Worm (Caenorhabditis elegans) whole organism, late embryonic: Measurements from ENCODE around the gene gldi-2.
A peak's percentile ranks its signal among the peaks of the same experiment; 100 is the strongest.
"Not testable (repeated sequence)": the region's sequence is repeated elsewhere in the genome, so short reads cannot be mapped to it uniquely, and the experiment has no call there.

Experiments used
- C08G9.2 ChIP-seq: sonication (generic microtip); optimal IDR thresholded peaks from 2 replicates; lab custom pipeline; 2016; ENCODE audit warnings: mild to moderate bottlenecking, missing genetic modification characterization, moderate library complexity, missing compliant biosample characterization
- C38D4.7 ChIP-seq: fragments of 200-800 bp; sonication (Bioruptor generic); optimal IDR thresholded peaks from 2 replicates; lab custom pipeline; 2018; ENCODE audit warnings: mild to moderate bottlenecking, missing genetic modification characterization, moderate library complexity, missing compliant biosample characterization
- F13H6.1 ChIP-seq: sonication (generic microtip); optimal IDR thresholded peaks from 2 replicates; lab custom pipeline; 2016; ENCODE audit warnings: missing genetic modification characterization, missing compliant biosample characterization
- K09A11.1 ChIP-seq: sonication (generic microtip); optimal IDR thresholded peaks from 2 replicates; lab custom pipeline; 2017; ENCODE audit warnings: antibody characterized with exemption, mild to moderate bottlenecking, missing genetic modification characterization, missing compliant biosample characterization; ENCODE audit not compliant: insufficient read depth
- Y22D7AL.16 ChIP-seq: sonication (generic microtip); optimal IDR thresholded peaks from 2 replicates; lab custom pipeline; 2016; ENCODE audit warnings: missing genetic modification characterization, missing compliant biosample characterization
- ahr-1 ChIP-seq: sonication (generic microtip); optimal IDR thresholded peaks from 2 replicates; lab custom pipeline; 2016; ENCODE audit warnings: missing genetic modification characterization, missing compliant biosample characterization
- ceh-14 ChIP-seq: sonication (generic microtip); optimal IDR thresholded peaks from 2 replicates; lab custom pipeline; 2016; ENCODE audit warnings: missing genotype, missing genetic modification characterization, missing compliant biosample characterization
- ceh-19 ChIP-seq: fragments of 200-800 bp; sonication (Bioruptor generic); optimal IDR thresholded peaks from 2 replicates; lab custom pipeline; 2018; ENCODE audit warnings: mild to moderate bottlenecking, missing genetic modification characterization, missing compliant biosample characterization
- ceh-22 ChIP-seq: sonication (generic microtip); optimal IDR thresholded peaks from 2 replicates; lab custom pipeline; 2017; ENCODE audit warnings: missing biosample characterization, missing genetic modification characterization
- ceh-30 ChIP-seq: fragments of 150-350 bp; optimal IDR thresholded peaks from 2 replicates; lab custom pipeline; 2014; ENCODE audit warnings: missing biosample characterization, missing genetic modification characterization
- ceh-31 ChIP-seq: sonication (generic microtip); optimal IDR thresholded peaks from 2 replicates; lab custom pipeline; 2016; ENCODE audit warnings: missing genetic modification characterization, missing compliant biosample characterization
- ceh-34 ChIP-seq: sonication (generic microtip); optimal IDR thresholded peaks from 2 replicates; lab custom pipeline; 2016; ENCODE audit warnings: mild to moderate bottlenecking, missing genetic modification characterization, missing compliant biosample characterization
- ceh-45 ChIP-seq: fragments of 200-800 bp; sonication (Bioruptor generic); IDR thresholded peaks from 2 replicates; pipeline ENCODE4 v1.3.6; 2022; ENCODE audit warnings: missing genetic modification reagents, missing genetic modification characterization, missing compliant biosample characterization
- ceh-6 ChIP-seq: fragments of 200-800 bp; sonication (Bioruptor generic); optimal IDR thresholded peaks from 2 replicates; lab custom pipeline; 2018; ENCODE audit warnings: mild to moderate bottlenecking, missing genetic modification characterization, missing compliant biosample characterization
- ceh-9 ChIP-seq: sonication (generic microtip); optimal IDR thresholded peaks from 2 replicates; lab custom pipeline; 2016; ENCODE audit warnings: mild to moderate bottlenecking, missing genetic modification characterization, inconsistent platforms, missing compliant biosample characterization
- che-1 ChIP-seq: sonication (generic microtip); optimal IDR thresholded peaks from 2 replicates; lab custom pipeline; 2016; ENCODE audit warnings: mild to moderate bottlenecking, missing genetic modification characterization, missing compliant biosample characterization
- dve-1 ChIP-seq: sonication (generic microtip); optimal IDR thresholded peaks from 2 replicates; lab custom pipeline; 2017; ENCODE audit warnings: antibody characterized with exemption, mild to moderate bottlenecking, missing genetic modification characterization, missing compliant biosample characterization
- elt-2 ChIP-seq: sonication (generic microtip); optimal IDR thresholded peaks from 2 replicates; lab custom pipeline; 2016; ENCODE audit warnings: missing genetic modification reagents, missing genetic modification characterization, missing compliant biosample characterization
- elt-4 ChIP-seq: sonication (generic microtip); optimal IDR thresholded peaks from 2 replicates; lab custom pipeline; 2016; ENCODE audit warnings: missing genetic modification characterization, missing compliant biosample characterization
- ets-4 ChIP-seq: sonication (generic microtip); optimal IDR thresholded peaks from 2 replicates; lab custom pipeline; 2016; ENCODE audit warnings: missing genetic modification characterization, missing compliant biosample characterization
- eyg-1 ChIP-seq: sonication (generic microtip); optimal IDR thresholded peaks from 2 replicates; lab custom pipeline; 2016; ENCODE audit warnings: missing genotype, missing genetic modification characterization, missing compliant biosample characterization
- hlh-15 ChIP-seq: sonication (generic microtip); optimal IDR thresholded peaks from 2 replicates; lab custom pipeline; 2016; ENCODE audit warnings: missing genetic modification characterization, missing compliant biosample characterization
- hlh-6 ChIP-seq: sonication (generic microtip); optimal IDR thresholded peaks from 2 replicates; lab custom pipeline; 2016; ENCODE audit warnings: missing genotype, missing genetic modification characterization, missing compliant biosample characterization
- hlh-8 ChIP-seq: sonication (generic microtip); optimal IDR thresholded peaks from 2 replicates; lab custom pipeline; 2016; ENCODE audit warnings: missing genotype, missing genetic modification characterization, missing compliant biosample characterization
- lim-6 ChIP-seq: sonication (generic microtip); optimal IDR thresholded peaks from 2 replicates; lab custom pipeline; 2016; ENCODE audit warnings: missing genetic modification characterization, missing compliant biosample characterization
- madf-2 ChIP-seq: sonication (generic microtip); optimal IDR thresholded peaks from 2 replicates; lab custom pipeline; 2017; ENCODE audit warnings: missing genetic modification characterization, missing compliant biosample characterization
- mec-3 ChIP-seq: sonication (generic microtip); optimal IDR thresholded peaks from 2 replicates; lab custom pipeline; 2016; ENCODE audit warnings: borderline replicate concordance, missing genetic modification characterization, missing compliant biosample characterization
- nfya-1 ChIP-seq: sonication (generic microtip); optimal IDR thresholded peaks from 2 replicates; lab custom pipeline; 2017; ENCODE audit warnings: missing genetic modification characterization, mild to moderate bottlenecking, missing compliant biosample characterization, antibody characterized with exemption, moderate library complexity
- nhr-232 ChIP-seq: sonication (generic microtip); optimal IDR thresholded peaks from 2 replicates; lab custom pipeline; 2016; ENCODE audit warnings: missing genetic modification characterization, missing compliant biosample characterization
- npax-4 ChIP-seq: sonication (generic microtip); optimal IDR thresholded peaks from 2 replicates; lab custom pipeline; 2016; ENCODE audit warnings: missing genetic modification characterization, missing compliant biosample characterization
- pax-1 ChIP-seq: fragments of 150-350 bp; optimal IDR thresholded peaks from 2 replicates; lab custom pipeline; 2014; ENCODE audit warnings: missing biosample characterization, missing genetic modification characterization
- pha-2 ChIP-seq: sonication (generic microtip); optimal IDR thresholded peaks from 2 replicates; lab custom pipeline; 2017; ENCODE audit warnings: mild to moderate bottlenecking, missing genetic modification characterization, missing compliant biosample characterization
- ref-2 ChIP-seq: sonication (generic microtip); optimal IDR thresholded peaks from 2 replicates; lab custom pipeline; 2016; ENCODE audit warnings: missing genetic modification characterization, missing compliant biosample characterization
- rnt-1 ChIP-seq: sonication (generic microtip); optimal IDR thresholded peaks from 2 replicates; lab custom pipeline; 2016; ENCODE audit warnings: missing genetic modification characterization, missing compliant biosample characterization
- sox-2 ChIP-seq: fragments of 200-800 bp; sonication (Bioruptor generic); IDR thresholded peaks from 2 replicates; pipeline ENCODE4 v1.3.6; 2022; ENCODE audit warnings: missing genetic modification reagents, missing genetic modification characterization, missing compliant biosample characterization
- tbx-2 ChIP-seq: sonication (generic microtip); optimal IDR thresholded peaks from 2 replicates; lab custom pipeline; 2016; ENCODE audit warnings: missing genetic modification characterization, missing compliant biosample characterization
- tbx-7 ChIP-seq: sonication (generic microtip); optimal IDR thresholded peaks from 2 replicates; lab custom pipeline; 2016; ENCODE audit warnings: missing genotype, missing genetic modification characterization, missing compliant biosample characterization
- unc-3 ChIP-seq, 2 experiments: fragments of 200-800 bp in 1 of 2; sonication (Bioruptor generic) in 1 of 2; sonication (generic microtip) in 1 of 2; conservative IDR thresholded peaks in 1 of 2; optimal IDR thresholded peaks in 1 of 2; 2 replicates each; pipeline versions ENCODE4 v1.3.6 to Lab custom; 2016 to 2022; ENCODE audit warnings: missing compliant biosample characterization in 2 of 2, missing genetic modification characterization in 2 of 2, missing genetic modification reagents in 1 of 2
- unc-42 ChIP-seq: sonication (generic microtip); optimal IDR thresholded peaks from 2 replicates; lab custom pipeline; 2016; ENCODE audit warnings: missing genotype, missing genetic modification characterization, missing compliant biosample characterization
- zip-5 ChIP-seq: sonication (generic microtip); optimal IDR thresholded peaks from 2 replicates; lab custom pipeline; 2016; ENCODE audit warnings: missing genetic modification characterization, missing compliant biosample characterization
- ztf-16 ChIP-seq: sonication (generic microtip); optimal IDR thresholded peaks from 2 replicates; lab custom pipeline; 2017; ENCODE audit warnings: missing genetic modification characterization, missing compliant biosample characterization

gldi-2 gene

DNA sequence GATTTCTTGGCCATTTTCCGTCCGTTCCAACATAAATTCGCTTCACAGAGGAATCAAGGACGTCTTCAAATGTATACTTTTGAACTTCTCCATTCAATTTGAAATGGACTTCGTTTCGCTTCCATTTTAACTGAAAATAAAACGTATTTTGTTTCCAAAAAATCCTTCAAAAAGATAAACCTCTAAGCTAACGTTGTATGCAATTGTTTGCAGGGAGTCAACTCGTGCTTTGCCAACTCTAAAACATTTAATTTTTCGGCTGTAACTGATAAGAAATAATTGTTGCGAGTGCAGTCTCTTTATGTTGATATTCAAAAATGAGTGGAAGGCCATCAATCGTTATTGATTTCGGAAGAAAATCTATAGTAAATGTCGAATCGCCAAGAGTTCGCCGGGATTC, 15.2 kb upstream of the gldi-2 start, which contains the start of gene F41G3.18:
F41G3.18 (plus strand) TSS at position 301 of the 400 bp plus-strand sequence.
- no peak for TF ChIP-seq dve-1
- TF ChIP-seq che-1 (tag; lab: Kevin White, UChicago): no peak
- no peak for TF ChIP-seq rnt-1 (tag; lab: Kevin White, UChicago)
- TF ChIP-seq elt-4 (tag; lab: Kevin White, UChicago): no peak
- TF ChIP-seq elt-2: no peak
- no peak for TF ChIP-seq pax-1 (tag; lab: Kevin White, UChicago)
- TF ChIP-seq hlh-8 (tag; lab: Kevin White, UChicago): no peak
- no peak for TF ChIP-seq ceh-14 (tag; lab: Kevin White, UChicago)

DNA sequence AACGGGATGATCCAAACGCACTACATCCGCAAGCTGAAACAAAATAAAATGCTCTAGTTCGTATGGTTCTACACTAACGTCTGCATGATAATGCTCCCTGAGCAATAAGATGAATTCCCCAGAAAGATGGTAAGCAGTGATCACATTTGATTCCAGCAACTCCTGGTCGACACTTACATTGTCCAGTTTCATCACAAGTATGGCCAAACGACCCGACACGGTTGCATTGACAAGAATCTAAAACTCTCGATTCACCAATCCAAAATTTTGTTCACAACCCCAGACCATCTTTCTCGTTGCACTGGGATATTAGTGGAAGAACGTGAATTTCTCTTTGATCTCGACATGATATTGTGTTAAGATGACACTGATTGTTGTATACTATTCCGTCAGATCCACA, 13.2 kb upstream of the gldi-2 start:
- no peak for TF ChIP-seq ceh-19 (GFP tag; lab: Kevin White, UChicago)
- no peak for TF ChIP-seq Y22D7AL.16 (tag; lab: Kevin White, UChicago)
- TF ChIP-seq ahr-1: no peak
- TF ChIP-seq mec-3 (tag; lab: Kevin White, UChicago): no peak
- TF ChIP-seq elt-4 (tag; lab: Kevin White, UChicago): no peak
- no peak for TF ChIP-seq ets-4 (tag; lab: Kevin White, UChicago)
- TF ChIP-seq F13H6.1 (tag; lab: Kevin White, UChicago): no peak
- no peak for TF ChIP-seq ceh-6
- TF ChIP-seq unc-3 (GFP tag; conservative IDR thresholded peaks at IDR 0.05; lab: Robert Waterston, UW): no peak
- TF ChIP-seq unc-3 (tag; optimal IDR thresholded peaks at IDR 0.05; lab: Kevin White, UChicago): no peak

DNA sequence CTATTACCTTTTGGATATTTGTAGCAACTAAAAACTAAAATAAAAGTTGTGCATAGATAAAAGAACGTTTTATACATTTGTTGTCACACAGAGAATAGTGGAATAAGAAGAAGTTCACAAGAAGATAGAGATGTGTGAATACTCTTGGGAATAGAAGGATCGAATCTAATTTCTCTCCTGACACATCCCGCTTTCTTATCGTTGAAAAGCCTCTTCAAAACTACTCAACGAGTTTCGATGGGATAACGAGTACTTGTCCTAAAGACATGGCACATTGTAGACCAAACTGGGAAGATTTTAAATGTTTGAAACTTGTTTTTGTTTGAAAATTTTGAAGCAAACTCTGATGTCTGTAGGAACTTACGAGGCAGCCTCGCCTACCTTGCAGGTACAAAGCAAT, 10.7 kb upstream of the gldi-2 start:
- no peak for TF ChIP-seq unc-3 (GFP tag; conservative IDR thresholded peaks at IDR 0.05; lab: Robert Waterston, UW)
- peak; percentile 34 for TF ChIP-seq unc-3 (tag; optimal IDR thresholded peaks at IDR 0.05; lab: Kevin White, UChicago)
- peak; percentile 29 for TF ChIP-seq unc-42 (tag; lab: Kevin White, UChicago)
- no peak for TF ChIP-seq eyg-1 (tag; lab: Kevin White, UChicago)

DNA sequence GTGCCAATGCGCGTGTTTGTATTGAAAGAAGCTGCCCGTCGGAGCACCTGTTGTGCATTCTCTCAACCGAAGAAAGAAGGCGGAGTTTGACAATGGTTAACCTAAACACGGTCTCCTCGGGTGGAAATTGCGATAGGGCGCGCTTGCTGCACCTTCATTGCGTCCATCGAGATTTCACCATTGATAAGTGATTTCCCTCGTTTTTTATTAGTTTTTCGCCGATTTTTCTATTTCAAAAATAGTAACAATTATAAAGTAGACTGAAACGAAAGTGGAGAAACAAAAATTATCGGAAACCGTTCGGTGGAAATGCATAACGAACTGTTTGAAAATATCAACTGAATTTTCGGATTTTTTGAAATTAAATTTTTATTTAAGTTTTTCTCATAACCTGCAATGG, 8.2 kb upstream of the gldi-2 start, which contains the start of gene agr-1:
agr-1 (minus strand) TSS at position 101 of the 400 bp plus-strand sequence.
- not testable (repeated sequence) for TF ChIP-seq npax-4 (tag; lab: Kevin White, UChicago); K09A11.1; ztf-16 (tag; lab: Kevin White, UChicago)

DNA sequence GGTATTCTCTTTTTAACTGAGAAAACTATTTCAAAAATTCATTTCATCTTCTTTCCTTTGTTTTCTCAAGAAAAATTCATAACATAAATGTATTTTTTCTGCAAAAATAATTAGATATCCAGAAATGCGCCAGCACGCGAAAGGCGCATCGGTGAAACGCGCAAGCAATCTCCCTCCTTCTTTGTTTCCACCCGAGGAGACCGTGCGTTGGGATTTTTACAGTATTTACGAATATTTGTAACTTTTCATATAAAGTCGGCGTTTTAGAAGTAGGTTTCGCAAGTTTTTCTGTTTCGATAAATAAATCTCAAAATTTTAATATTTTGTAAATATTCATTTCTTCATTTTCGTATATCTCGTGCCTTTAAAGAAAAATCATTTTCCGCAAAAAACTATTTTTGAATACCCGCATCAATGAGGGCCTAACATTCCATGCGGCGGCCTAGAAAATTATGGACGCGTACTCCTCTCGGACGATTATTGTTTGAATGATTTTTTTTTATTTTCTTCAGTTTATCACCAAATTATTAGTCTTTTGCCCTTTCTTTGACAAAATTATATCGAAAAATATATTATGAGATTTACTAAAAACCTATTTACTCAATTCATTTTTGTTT, 6.7 kb upstream of the gldi-2 start, which contains the start of gene ssup-72:
ssup-72 (plus strand) TSS at position 181 of the 617 bp plus-strand sequence.
- TF ChIP-seq ceh-19 (GFP tag; lab: Kevin White, UChicago) (no peak), pha-2 (tag; lab: Kevin White, UChicago) (no peak), ceh-14 (tag; lab: Kevin White, UChicago) (peak; percentile 22), hlh-6 (no peak), C08G9.2 (tag; lab: Kevin White, UChicago) (peak; percentile 83), ceh-31 (tag; lab: Kevin White, UChicago) (peak; percentile 88), lim-6 (tag; lab: Kevin White, UChicago) (peak; percentile 14), unc-42 (tag; lab: Kevin White, UChicago) (peak; percentile 32), ets-4 (tag; lab: Kevin White, UChicago) (peak; percentile 67), nfya-1 (tag; lab: Kevin White, UChicago) (peak; percentile 4), C38D4.7 (GFP tag; lab: Kevin White, UChicago) (no peak), eyg-1 (tag; lab: Kevin White, UChicago) (no peak), ref-2 (tag; lab: Kevin White, UChicago) (peak; percentile 35), hlh-15 (tag; lab: Kevin White, UChicago) (no peak), rnt-1 (tag; lab: Kevin White, UChicago) (peak; percentile 33), unc-3 (GFP tag; conservative IDR thresholded peaks at IDR 0.05; lab: Robert Waterston, UW) (no peak), unc-3 (tag; optimal IDR thresholded peaks at IDR 0.05; lab: Kevin White, UChicago) (no peak), nhr-232 (tag; lab: Kevin White, UChicago) (no peak), tbx-2 (tag; lab: Kevin White, UChicago) (peak; percentile 74), ceh-30 (tag; lab: Kevin White, UChicago) (no peak), ceh-22 (tag; lab: Kevin White, UChicago) (no peak), ahr-1 (no peak), tbx-7 (tag; lab: Kevin White, UChicago) (peak; percentile 82), ceh-34 (peak; percentile 9), zip-5 (tag; lab: Kevin White, UChicago) (peak; percentile 59), elt-4 (tag; lab: Kevin White, UChicago) (no peak), ceh-45 (GFP tag; lab: Robert Waterston, UW) (no peak), hlh-8 (tag; lab: Kevin White, UChicago) (peak; percentile 72), madf-2 (no peak), ceh-9 (tag; lab: Kevin White, UChicago) (no peak), pax-1 (tag; lab: Kevin White, UChicago) (no peak), sox-2 (GFP tag; lab: Robert Waterston, UW) (no peak; the same call in 1 of the 2 replicates)
